Worm (Caenorhabditis elegans) whole organism, late embryonic: ENCODE measurements around the gene nprl-3.

Experiments used
- T23F11.4 ChIP-seq: fragments of 200-800 bp; sonication (Bioruptor generic); optimal IDR thresholded peaks from 2 replicates; lab custom pipeline; 2018; ENCODE audit warnings: mild to moderate bottlenecking, missing genetic modification characterization, missing compliant biosample characterization
- ahr-1 ChIP-seq: sonication (generic microtip); optimal IDR thresholded peaks from 2 replicates; lab custom pipeline; 2016; ENCODE audit warnings: missing genetic modification characterization, missing compliant biosample characterization
- elt-2 ChIP-seq: sonication (generic microtip); optimal IDR thresholded peaks from 2 replicates; lab custom pipeline; 2016; ENCODE audit warnings: missing genetic modification reagents, missing genetic modification characterization, missing compliant biosample characterization
- pha-4 ChIP-seq: fragments of 150-350 bp; optimal IDR thresholded peaks from 2 replicates; lab custom pipeline; 2018; ENCODE audit warnings: missing biosample characterization, missing genetic modification reagents, missing genetic modification characterization

ce11 chrIV:8348073-8348472 lies 50.8 kb downstream of the nprl-3 start, which contains the start of gene F17E9.4:
- TF ChIP-seq elt-2 (tag; lab: Kevin White, UChicago) (no peak), pha-4 (tag; lab: Kevin White, UChicago) (no peak), T23F11.4 (GFP tag; lab: Kevin White, UChicago) (no peak), ahr-1 (tag; lab: Kevin White, UChicago) (no peak)
